Worm (Caenorhabditis elegans): ENCODE results near the gene prp-39.
A peak's percentile ranks its signal among the peaks of the same experiment; 100 is the strongest.

ce11 chrV:5701106-5701505 lies 18.7 kb upstream of the prp-39 start:
- TF ChIP-seq F16B12.6 (tag; optimal IDR thresholded peaks at IDR 0.05) (no peak), mep-1 (tag; optimal IDR thresholded peaks at IDR 0.05) (no peak), tbx-2 (tag; optimal IDR thresholded peaks at IDR 0.05) (no peak), efl-1 (optimal IDR thresholded peaks at IDR 0.05) (no peak), efl-1 (GFP tag; optimal IDR thresholded peaks at IDR 0.05 in 1 of 2) (peak in 1 of 2 experiments; percentile 69), ztf-11 (tag; optimal IDR thresholded peaks at IDR 0.05) (no peak), nhr-85 (tag) (no peak), alr-1 (tag; optimal IDR thresholded peaks at IDR 0.05; ENCODE audit: borderline replicate concordance) (no peak), snpc-4 (tag; optimal IDR thresholded peaks at IDR 0.05) (no peak), skn-1 (tag; optimal IDR thresholded peaks at IDR 0.05) (no peak), lin-39 (tag; optimal IDR thresholded peaks at IDR 0.05) (no peak)
